Worm (Caenorhabditis elegans) whole organism, late embryonic: Measurements from ENCODE around the gene sprr-3.

Experiments used
- ama-1 ChIP-seq: fragments of 150-350 bp; optimal IDR thresholded peaks from 2 replicates; lab custom pipeline; 2014
- ceh-24 ChIP-seq: sonication (generic microtip); optimal IDR thresholded peaks from 2 replicates; lab custom pipeline; 2016; ENCODE audit warnings: mild to moderate bottlenecking, missing genetic modification characterization, missing compliant biosample characterization
- ceh-31 ChIP-seq: sonication (generic microtip); optimal IDR thresholded peaks from 2 replicates; lab custom pipeline; 2016; ENCODE audit warnings: missing genetic modification characterization, missing compliant biosample characterization
- ceh-34 ChIP-seq: sonication (generic microtip); optimal IDR thresholded peaks from 2 replicates; lab custom pipeline; 2016; ENCODE audit warnings: mild to moderate bottlenecking, missing genetic modification characterization, missing compliant biosample characterization
- ceh-48 ChIP-seq: sonication (generic microtip); optimal IDR thresholded peaks from 2 replicates; lab custom pipeline; 2016; ENCODE audit warnings: missing genetic modification characterization, inconsistent platforms, missing compliant biosample characterization
- ets-4 ChIP-seq: sonication (generic microtip); optimal IDR thresholded peaks from 2 replicates; lab custom pipeline; 2016; ENCODE audit warnings: missing genetic modification characterization, missing compliant biosample characterization
- fkh-10 ChIP-seq: fragments of 150-350 bp; optimal IDR thresholded peaks from 2 replicates; lab custom pipeline; 2014; ENCODE audit warnings: missing biosample characterization, missing genetic modification reagents, missing genetic modification characterization
- gmeb-2 ChIP-seq: sonication (generic microtip); optimal IDR thresholded peaks from 2 replicates; lab custom pipeline; 2016; ENCODE audit warnings: missing genetic modification characterization, inconsistent platforms, missing compliant biosample characterization
- hlh-15 ChIP-seq: sonication (generic microtip); optimal IDR thresholded peaks from 2 replicates; lab custom pipeline; 2016; ENCODE audit warnings: missing genetic modification characterization, missing compliant biosample characterization
- pha-4 ChIP-seq: fragments of 150-350 bp; optimal IDR thresholded peaks from 2 replicates; lab custom pipeline; 2018; ENCODE audit warnings: missing biosample characterization, missing genetic modification reagents, missing genetic modification characterization
- sdc-2 ChIP-seq: sonication (generic microtip); optimal IDR thresholded peaks from 2 replicates; lab custom pipeline; 2016; ENCODE audit warnings: missing genotype, missing genetic modification characterization, missing compliant biosample characterization
- ttx-3 ChIP-seq: sonication (generic microtip); optimal IDR thresholded peaks from 2 replicates; lab custom pipeline; 2016; ENCODE audit warnings: missing genetic modification reagents, missing genetic modification characterization, missing compliant biosample characterization
- unc-55 ChIP-seq: sonication (generic microtip); optimal IDR thresholded peaks from 2 replicates; lab custom pipeline; 2017; ENCODE audit warnings: missing biosample characterization, missing genetic modification reagents, missing genetic modification characterization

DNA sequence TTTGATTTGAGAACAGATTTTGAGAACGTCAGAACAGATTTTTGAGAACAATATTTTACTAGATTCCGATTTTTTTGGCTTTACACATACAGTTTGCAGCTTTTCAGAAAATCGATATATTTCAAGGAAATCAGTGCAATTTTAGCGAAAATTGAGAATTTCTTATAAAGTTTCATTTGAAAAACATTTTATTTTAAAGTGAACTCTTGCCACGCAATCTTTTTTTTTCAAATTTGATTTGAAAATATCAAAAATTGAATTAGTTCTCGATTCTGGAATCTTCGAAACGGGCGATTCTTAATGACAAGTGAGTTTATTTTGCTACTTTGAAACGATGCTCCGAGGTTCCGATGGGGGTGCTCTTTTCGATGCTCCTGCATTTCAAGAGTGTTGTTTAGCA lies 30.0 kb downstream of the sprr-3 start, which contains the start of gene Y69A2AR.51:
- no peak for TF ChIP-seq sdc-2
- no peak for TF ChIP-seq ceh-31 (tag; lab: Kevin White, UChicago)
- TF ChIP-seq gmeb-2 (tag; lab: Kevin White, UChicago) = no peak
- no peak for TF ChIP-seq ets-4
- TF ChIP-seq unc-55 (GFP tag; lab: Kevin White, UChicago) = no peak
- TF ChIP-seq ama-1 (lab: Kevin White, UChicago) = no peak
- TF ChIP-seq ceh-34 (tag; lab: Kevin White, UChicago) = no peak
- TF ChIP-seq ceh-48 (tag; lab: Kevin White, UChicago) = no peak
- TF ChIP-seq ttx-3 = no peak
- no peak for TF ChIP-seq pha-4 (tag; lab: Kevin White, UChicago)
- no peak for TF ChIP-seq ceh-24 (tag; lab: Kevin White, UChicago)
- no peak for TF ChIP-seq hlh-15 (tag; lab: Kevin White, UChicago)
- TF ChIP-seq fkh-10 (GFP tag; lab: Kevin White, UChicago) = no peak
